Worm (Caenorhabditis elegans): ENCODE data around the gene str-41.

The str-41 gene

DNA sequence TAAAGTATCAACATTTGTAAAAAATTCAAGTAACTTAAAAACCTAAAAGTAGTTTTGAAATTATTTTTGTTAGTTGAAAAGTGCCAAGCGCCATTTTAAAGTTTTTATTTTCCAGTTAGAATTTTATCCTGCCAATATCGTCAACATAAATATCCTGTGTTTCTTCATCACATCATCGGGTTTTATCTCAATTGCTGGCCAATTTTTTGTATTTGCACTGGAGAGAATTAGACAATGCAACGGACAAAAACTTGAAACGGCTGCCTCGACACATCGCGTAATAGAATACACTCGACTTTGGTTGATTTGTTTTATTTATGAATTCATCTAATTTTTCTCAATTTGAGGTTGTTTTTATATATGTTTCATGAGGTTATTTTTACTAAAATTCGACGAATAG, 43.2 kb downstream of the str-41 start, which contains the start of gene F25E5.2 (continued):
- TF ChIP-seq C04F5.9 (tag; optimal IDR thresholded peaks at IDR 0.05) (no peak), efl-3 (GFP tag; optimal IDR thresholded peaks at IDR 0.05) (no peak)

DNA sequence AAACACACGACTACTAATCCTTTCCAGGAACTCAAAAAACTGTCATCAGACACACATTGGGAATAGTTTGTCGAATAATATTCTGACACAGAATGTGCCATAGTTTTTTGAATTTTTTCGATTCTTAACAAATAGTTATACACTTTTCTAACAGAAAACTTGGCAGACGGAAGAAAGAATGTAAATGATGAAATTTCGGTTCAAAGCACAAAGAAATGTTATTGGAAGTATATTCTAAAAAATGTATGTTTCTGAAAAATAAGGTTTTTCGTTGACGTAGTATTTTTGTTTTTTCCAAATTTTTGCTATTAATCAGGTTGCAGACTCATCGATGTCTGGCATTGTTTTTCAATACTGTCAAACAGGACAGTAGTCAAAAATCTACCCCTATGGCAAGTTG, 49.1 kb downstream of the str-41 start, which contains the start of gene srh-92:
Gene srh-92, minus strand, starts transcription at position 101 of the 400 bp plus-strand sequence.
- no peak for TF ChIP-seq ets-5 (GFP tag; IDR thresholded peaks at IDR 0.05)
- no peak for TF ChIP-seq mef-2 (tag; optimal IDR thresholded peaks at IDR 0.05)
- TF ChIP-seq fkh-4 (tag; optimal IDR thresholded peaks at IDR 0.05; ENCODE audit: borderline replicate concordance) = no peak
- TF ChIP-seq xbp-1 (tag; optimal IDR thresholded peaks at IDR 0.05) = no peak
- TF ChIP-seq egl-13 (tag; optimal IDR thresholded peaks at IDR 0.05) = no peak
- no peak for TF ChIP-seq irx-1 (tag; optimal IDR thresholded peaks at IDR 0.05)
- no peak for TF ChIP-seq ceh-90 (tag; optimal IDR thresholded peaks at IDR 0.05)
- no peak for TF ChIP-seq F16B12.6 (tag; optimal IDR thresholded peaks at IDR 0.05)
- no peak for TF ChIP-seq dsc-1 (tag; optimal IDR thresholded peaks at IDR 0.05)
- no peak for TF ChIP-seq vab-15 (tag; optimal IDR thresholded peaks at IDR 0.05)
- TF ChIP-seq nhr-11 (tag; optimal IDR thresholded peaks at IDR 0.05) = no peak
- no peak for TF ChIP-seq lsy-2 (tag; optimal IDR thresholded peaks at IDR 0.05)
- no peak for TF ChIP-seq ceh-8 (GFP tag; optimal IDR thresholded peaks at IDR 0.05)
- TF ChIP-seq fos-1 (tag; optimal IDR thresholded peaks at IDR 0.05) = no peak
- no peak for TF ChIP-seq ztf-4 (tag; optimal IDR thresholded peaks at IDR 0.05)
- no peak for TF ChIP-seq fkh-8 (tag; optimal IDR thresholded peaks at IDR 0.05)
- no peak for TF ChIP-seq ceh-88 (GFP tag; IDR thresholded peaks at IDR 0.05)
- no peak for TF ChIP-seq aha-1 (tag; optimal IDR thresholded peaks at IDR 0.05)
